Worm (Caenorhabditis elegans): Measurements from ENCODE around the gene his-16.

DNA sequence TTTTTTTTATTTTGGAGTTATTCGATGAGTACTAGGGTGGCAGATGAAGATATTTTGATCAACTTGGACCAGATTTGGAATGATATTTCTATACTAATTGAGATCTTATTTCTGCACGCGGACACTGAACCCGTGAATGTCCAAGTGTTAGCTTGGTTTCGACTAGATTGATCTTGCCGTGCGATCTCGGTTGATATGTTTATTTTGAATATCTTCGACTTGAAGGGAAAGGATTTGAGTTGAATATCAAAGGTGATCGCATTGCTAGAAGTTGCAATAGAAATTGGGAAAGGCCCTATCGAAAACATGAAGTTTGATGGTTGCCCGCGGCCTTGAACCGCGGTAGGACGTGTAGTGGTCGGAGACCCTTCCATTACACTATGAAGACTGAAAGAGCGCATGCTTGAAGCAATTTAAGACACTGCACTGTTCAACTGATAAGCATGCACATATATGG, 37.1 kb downstream of the his-16 start:
- no peak for TF ChIP-seq ets-7 (tag; optimal IDR thresholded peaks at IDR 0.05)
- no peak for TF ChIP-seq ceh-36 (tag; optimal IDR thresholded peaks at IDR 0.05)
- TF ChIP-seq flt-1 (GFP tag; IDR thresholded peaks at IDR 0.05), result no peak
- no peak for TF ChIP-seq ama-1 (optimal IDR thresholded peaks at IDR 0.05)
- TF ChIP-seq aly-1 (tag; optimal IDR thresholded peaks at IDR 0.05), result no peak

Data from whole organism, early embryonic.